ENCODE assay signal across 1 fruit fly cellular context in genomic region chrX:12699095-12699750, dm6.
A peak's percentile ranks its signal among the peaks of the same experiment; 100 is the strongest.
TF ChIP-seq lines count a peak whose summit lies in the region.

No protein-coding gene starts in this region.

TF ChIP-seq in whole organism, embryonic, 481 proteins besides CTCF, POLR2A, EP300 and RAD21 (continued from another document and continues in another):
- peak; percentile 23 for TF ChIP-seq lilli (GFP tag; optimal IDR thresholded peaks at IDR 0.05; lab: Kevin White, UChicago)
- peak; percentile 39; the same call in 1 of the 2 replicates for TF ChIP-seq Rfx (GFP tag; IDR thresholded peaks at IDR 0.05; lab: Robert Waterston, UW)
- TF ChIP-seq Chrac-16 (GFP tag; optimal IDR thresholded peaks at IDR 0.05; lab: Kevin White, UChicago): no peak
- no peak for TF ChIP-seq pan (optimal IDR thresholded peaks at IDR 0.05; lab: Kevin White, UChicago)
- TF ChIP-seq pan (GFP tag; optimal IDR thresholded peaks at IDR 0.05 in 1 of 2, IDR thresholded peaks at IDR 0.05 in 1 of 2): peak in 1 of 2 experiments; percentile 40
- no peak for TF ChIP-seq CG11247 (GFP tag; IDR thresholded peaks at IDR 0.05; lab: Robert Waterston, UW)
- peak; percentile 12 for TF ChIP-seq Spps (tag; optimal IDR thresholded peaks at IDR 0.05; lab: Kevin White, UChicago)
- no peak for TF ChIP-seq slou (GFP tag; optimal IDR thresholded peaks at IDR 0.05; lab: Kevin White, UChicago)
- 0 out of 2 replicates have a peak, but pooled peaks have one; percentile 27 for TF ChIP-seq Awh (GFP tag; IDR thresholded peaks at IDR 0.05; lab: Robert Waterston, UW)
- TF ChIP-seq Hmr (GFP tag; optimal IDR thresholded peaks at IDR 0.05; lab: Kevin White, UChicago): peak; percentile 51
- peak; percentile 39 for TF ChIP-seq pros (GFP tag; optimal IDR thresholded peaks at IDR 0.05; lab: Kevin White, UChicago)
- no peak for TF ChIP-seq bbx (GFP tag; IDR thresholded peaks at IDR 0.05; lab: Robert Waterston, UW; ENCODE audit: partially characterized antibody)
- TF ChIP-seq CG30431 (GFP tag; optimal IDR thresholded peaks at IDR 0.05; lab: Kevin White, UChicago): no peak
- no peak for TF ChIP-seq Deaf1 (tag; optimal IDR thresholded peaks at IDR 0.05; lab: Kevin White, UChicago)
- TF ChIP-seq tio (GFP tag; optimal IDR thresholded peaks at IDR 0.05; lab: Kevin White, UChicago): no peak
- no peak for TF ChIP-seq CG34422 (GFP tag; IDR thresholded peaks at IDR 0.05; lab: Robert Waterston, UW)
- peak; percentile 55 for TF ChIP-seq CG10147 (GFP tag; optimal IDR thresholded peaks at IDR 0.05; lab: Kevin White, UChicago)
- peak; percentile 4 for TF ChIP-seq org-1 (GFP tag; optimal IDR thresholded peaks at IDR 0.05; lab: Kevin White, UChicago)
- no peak for TF ChIP-seq insv (GFP tag; optimal IDR thresholded peaks at IDR 0.05; lab: Kevin White, UChicago)
- TF ChIP-seq Oaz (GFP tag; IDR thresholded peaks at IDR 0.05; lab: Robert Waterston, UW): no peak
- TF ChIP-seq danr (GFP tag; IDR thresholded peaks at IDR 0.05; lab: Robert Waterston, UW): no peak
- TF ChIP-seq H15 (GFP tag; IDR thresholded peaks at IDR 0.05; lab: Robert Waterston, UW): no peak
- no peak for TF ChIP-seq CG43689 (GFP tag; IDR thresholded peaks at IDR 0.05; lab: Robert Waterston, UW)
- TF ChIP-seq CG17361 (GFP tag; IDR thresholded peaks at IDR 0.05; lab: Robert Waterston, UW): 0 out of 3 replicates have a peak, but pooled peaks have one; percentile 34
- no peak for TF ChIP-seq sim (GFP tag; IDR thresholded peaks at IDR 0.05; lab: Robert Waterston, UW)
- no peak for TF ChIP-seq CG1024 (GFP tag; IDR thresholded peaks at IDR 0.05; lab: Robert Waterston, UW)
- TF ChIP-seq CG15073 (GFP tag; optimal IDR thresholded peaks at IDR 0.05; lab: Kevin White, UChicago): no peak
- no peak for TF ChIP-seq gsb (GFP tag; IDR thresholded peaks at IDR 0.05; lab: Robert Waterston, UW)
- no peak for TF ChIP-seq nerfin-1 (tag; optimal IDR thresholded peaks at IDR 0.05; lab: Kevin White, UChicago)
- no peak for TF ChIP-seq CG4282 (GFP tag; optimal IDR thresholded peaks at IDR 0.05; lab: Kevin White, UChicago)
- TF ChIP-seq CG11695 (GFP tag; IDR thresholded peaks at IDR 0.05; lab: Robert Waterston, UW): no peak
- no peak for TF ChIP-seq Dp (GFP tag; optimal IDR thresholded peaks at IDR 0.05; lab: Kevin White, UChicago)
- no peak for TF ChIP-seq psq (GFP tag; optimal IDR thresholded peaks at IDR 0.05; lab: Kevin White, UChicago)
- TF ChIP-seq Sox100B (GFP tag; optimal IDR thresholded peaks at IDR 0.05; lab: Kevin White, UChicago): peak; percentile 21
- TF ChIP-seq Asciz (GFP tag; optimal IDR thresholded peaks at IDR 0.05; lab: Kevin White, UChicago): peak; percentile 23
- no peak for TF ChIP-seq CG17802 (tag; optimal IDR thresholded peaks at IDR 0.05; lab: Kevin White, UChicago)
- TF ChIP-seq Kr (GFP tag; optimal IDR thresholded peaks at IDR 0.05; lab: Kevin White, UChicago): no peak
- TF ChIP-seq kay (GFP tag; optimal IDR thresholded peaks at IDR 0.05; lab: Kevin White, UChicago): no peak
- TF ChIP-seq zen2 (GFP tag; IDR thresholded peaks at IDR 0.05; lab: Robert Waterston, UW; ENCODE audit: partially characterized antibody): no peak
- TF ChIP-seq CG6791 (GFP tag; IDR thresholded peaks at IDR 0.05; lab: Robert Waterston, UW; ENCODE audit: partially characterized antibody): no peak
- TF ChIP-seq CG30403 (GFP tag; optimal IDR thresholded peaks at IDR 0.05; lab: Kevin White, UChicago): peak; percentile 24
- peak; percentile 52 for TF ChIP-seq chm (GFP tag; IDR thresholded peaks at IDR 0.05; lab: Robert Waterston, UW)
- TF ChIP-seq unpg (GFP tag; optimal IDR thresholded peaks at IDR 0.05; lab: Kevin White, UChicago): peak; percentile 32
- 0 out of 2 replicates have a peak, but pooled peaks have one; percentile 41 for TF ChIP-seq ranshi (GFP tag; IDR thresholded peaks at IDR 0.05; lab: Robert Waterston, UW)
- TF ChIP-seq CG2199 (GFP tag; IDR thresholded peaks at IDR 0.05; lab: Robert Waterston, UW): no peak
- TF ChIP-seq CG9817 (tag; optimal IDR thresholded peaks at IDR 0.05; lab: Kevin White, UChicago): peak; percentile 16
- no peak for TF ChIP-seq YL-1 (GFP tag; optimal IDR thresholded peaks at IDR 0.05; lab: Kevin White, UChicago)
- TF ChIP-seq Neu2 (GFP tag; optimal IDR thresholded peaks at IDR 0.05; lab: Kevin White, UChicago; ENCODE audit: borderline replicate concordance): no peak
- TF ChIP-seq Xrp1 (GFP tag; IDR thresholded peaks at IDR 0.05; lab: Robert Waterston, UW): peak; percentile 49; the same call in 1 of the 2 replicates
- peak; percentile 34 for TF ChIP-seq Meics (GFP tag; optimal IDR thresholded peaks at IDR 0.05; lab: Kevin White, UChicago)
- TF ChIP-seq CG14050 (GFP tag; IDR thresholded peaks at IDR 0.05; lab: Robert Waterston, UW): no peak
- no peak for TF ChIP-seq D19B (GFP tag; optimal IDR thresholded peaks at IDR 0.05; lab: Kevin White, UChicago)
- peak; percentile 25; the same call in 1 of the 2 replicates for TF ChIP-seq sisA (GFP tag; IDR thresholded peaks at IDR 0.05; lab: Robert Waterston, UW)
- peak; percentile 53; the same call in 1 of the 3 replicates for TF ChIP-seq z (GFP tag; IDR thresholded peaks at IDR 0.05; lab: Robert Waterston, UW)
- no peak for TF ChIP-seq CG2129 (GFP tag; IDR thresholded peaks at IDR 0.05; lab: Robert Waterston, UW; ENCODE audit: partially characterized antibody)
- peak; percentile 2 for TF ChIP-seq CG7786 (GFP tag; optimal IDR thresholded peaks at IDR 0.05; lab: Kevin White, UChicago)
- no peak for TF ChIP-seq ftz-f1 (GFP tag; optimal IDR thresholded peaks at IDR 0.05; lab: Kevin White, UChicago)
- TF ChIP-seq Drgx (GFP tag; IDR thresholded peaks at IDR 0.05; lab: Robert Waterston, UW): no peak; the same call in 1 of the 2 replicates
- peak; percentile 3 for TF ChIP-seq Dad (GFP tag; optimal IDR thresholded peaks at IDR 0.05; lab: Kevin White, UChicago)
- TF ChIP-seq C15 (GFP tag; IDR thresholded peaks at IDR 0.05; lab: Robert Waterston, UW): 0 out of 3 replicates have a peak, but pooled peaks have one; percentile 23
- TF ChIP-seq ato (GFP tag; IDR thresholded peaks at IDR 0.05; lab: Robert Waterston, UW; ENCODE audit: partially characterized antibody): no peak
- TF ChIP-seq fd96Cb (tag; optimal IDR thresholded peaks at IDR 0.05; lab: Kevin White, UChicago): peak; percentile 45
- peak; percentile 38; the same call in 1 of the 2 replicates for TF ChIP-seq vvl (GFP tag; IDR thresholded peaks at IDR 0.05; lab: Robert Waterston, UW)
- TF ChIP-seq CG4328 (GFP tag; optimal IDR thresholded peaks at IDR 0.05; lab: Kevin White, UChicago): no peak
- TF ChIP-seq Dfd (GFP tag; optimal IDR thresholded peaks at IDR 0.05; lab: Kevin White, UChicago): no peak
- TF ChIP-seq CG8290 (GFP tag; optimal IDR thresholded peaks at IDR 0.05; lab: Kevin White, UChicago): no peak
- TF ChIP-seq CG8290 (tag; optimal IDR thresholded peaks at IDR 0.05; lab: Kevin White, UChicago): no peak
- TF ChIP-seq seq (GFP tag; IDR thresholded peaks at IDR 0.05; lab: Robert Waterston, UW): 0 out of 2 replicates have a peak, but pooled peaks have one; percentile 7
- TF ChIP-seq CG2678 (tag; optimal IDR thresholded peaks at IDR 0.05; lab: Kevin White, UChicago): peak; percentile 63
- TF ChIP-seq jumu (GFP tag; optimal IDR thresholded peaks at IDR 0.05; lab: Kevin White, UChicago): peak; percentile 20
- no peak for TF ChIP-seq shn (GFP tag; optimal IDR thresholded peaks at IDR 0.05; lab: Kevin White, UChicago)
- no peak for TF ChIP-seq CG18476 (GFP tag; optimal IDR thresholded peaks at IDR 0.05; lab: Kevin White, UChicago)
- no peak for TF ChIP-seq CG3726 (GFP tag; IDR thresholded peaks at IDR 0.05; lab: Robert Waterston, UW)
- TF ChIP-seq dmrt99B (tag; optimal IDR thresholded peaks at IDR 0.05; lab: Kevin White, UChicago): peak; percentile 48
- TF ChIP-seq bowl (GFP tag; IDR thresholded peaks at IDR 0.05; lab: Robert Waterston, UW): no peak
- 0 out of 3 replicates have a peak, but pooled peaks have one; percentile 24 for TF ChIP-seq dysf (GFP tag; IDR thresholded peaks at IDR 0.05; lab: Robert Waterston, UW)
- TF ChIP-seq Six4 (GFP tag; optimal IDR thresholded peaks at IDR 0.05; lab: Kevin White, UChicago): peak; percentile 18
- peak; percentile 27 for TF ChIP-seq Camta (GFP tag; optimal IDR thresholded peaks at IDR 0.05; lab: Kevin White, UChicago)
- no peak for TF ChIP-seq Usf (GFP tag; optimal IDR thresholded peaks at IDR 0.05; lab: Kevin White, UChicago)
- peak; percentile 39 for TF ChIP-seq CG17829 (tag; optimal IDR thresholded peaks at IDR 0.05; lab: Kevin White, UChicago)
- peak; percentile 30 for TF ChIP-seq CG13624 (GFP tag; optimal IDR thresholded peaks at IDR 0.05; lab: Kevin White, UChicago)
- TF ChIP-seq CG15269 (tag; optimal IDR thresholded peaks at IDR 0.05; lab: Kevin White, UChicago): peak; percentile 32
- no peak for TF ChIP-seq kni (GFP tag; optimal IDR thresholded peaks at IDR 0.05; lab: Kevin White, UChicago)
- no peak for TF ChIP-seq Optix (GFP tag; IDR thresholded peaks at IDR 0.05; lab: Robert Waterston, UW)
- TF ChIP-seq Dek (tag; optimal IDR thresholded peaks at IDR 0.05; lab: Kevin White, UChicago): peak; percentile 16
- TF ChIP-seq CG10959 (GFP tag; IDR thresholded peaks at IDR 0.05; lab: Robert Waterston, UW): no peak
- TF ChIP-seq crc (GFP tag; optimal IDR thresholded peaks at IDR 0.05; lab: Kevin White, UChicago): no peak
- TF ChIP-seq CG16813 (GFP tag; IDR thresholded peaks at IDR 0.05; lab: Robert Waterston, UW; ENCODE audit: partially characterized antibody): no peak
- no peak for TF ChIP-seq CG10565 (GFP tag; optimal IDR thresholded peaks at IDR 0.05; lab: Kevin White, UChicago)
- TF ChIP-seq al (GFP tag; IDR thresholded peaks at IDR 0.05; lab: Robert Waterston, UW): no peak
- TF ChIP-seq CG12219 (GFP tag; optimal IDR thresholded peaks at IDR 0.05; lab: Kevin White, UChicago): no peak
- TF ChIP-seq sima (GFP tag; optimal IDR thresholded peaks at IDR 0.05; lab: Kevin White, UChicago): no peak
- no peak for TF ChIP-seq lov (optimal IDR thresholded peaks at IDR 0.05; lab: Kevin White, UChicago)
- TF ChIP-seq lov (GFP tag; IDR thresholded peaks at IDR 0.05; lab: Robert Waterston, UW): 0 out of 3 replicates have a peak, but pooled peaks have one; percentile 12
- TF ChIP-seq Fer1 (GFP tag; optimal IDR thresholded peaks at IDR 0.05; lab: Kevin White, UChicago): peak; percentile 48
- peak in 1 of 2 experiments; percentile 25 for TF ChIP-seq dpn (GFP tag; optimal IDR thresholded peaks at IDR 0.05; lab: Kevin White, UChicago)
- peak; percentile 87 for TF ChIP-seq sens (GFP tag; lab: Kevin White, UChicago)
- peak; percentile 8 for TF ChIP-seq tin (GFP tag; optimal IDR thresholded peaks at IDR 0.05; lab: Kevin White, UChicago)
- no peak for TF ChIP-seq NK7.1 (GFP tag; optimal IDR thresholded peaks at IDR 0.05; lab: Kevin White, UChicago)
- peak in 1 of 2 experiments; percentile 49 for TF ChIP-seq bsh (GFP tag; optimal IDR thresholded peaks at IDR 0.05; lab: Kevin White, UChicago)
- TF ChIP-seq gsb-n (tag; optimal IDR thresholded peaks at IDR 0.05; lab: Kevin White, UChicago): no peak
- no peak for TF ChIP-seq CG6272 (GFP tag; IDR thresholded peaks at IDR 0.05; lab: Robert Waterston, UW)
- TF ChIP-seq dmrt11E (tag; optimal IDR thresholded peaks at IDR 0.05; lab: Kevin White, UChicago): peak; percentile 39
- peak; percentile 6 for TF ChIP-seq slp2 (GFP tag; optimal IDR thresholded peaks at IDR 0.05; lab: Kevin White, UChicago)
- no peak for TF ChIP-seq Lpt (GFP tag; optimal IDR thresholded peaks at IDR 0.05; lab: Kevin White, UChicago)
- peak; percentile 31 for TF ChIP-seq CG4820 (GFP tag; optimal IDR thresholded peaks at IDR 0.05; lab: Kevin White, UChicago)
- no peak for TF ChIP-seq Lhr (GFP tag; optimal IDR thresholded peaks at IDR 0.05; lab: Kevin White, UChicago)
- no peak for TF ChIP-seq schlank (tag; optimal IDR thresholded peaks at IDR 0.05; lab: Kevin White, UChicago)
- no peak for TF ChIP-seq sc (optimal IDR thresholded peaks at IDR 0.05; lab: Kevin White, UChicago)
- no peak for TF ChIP-seq sc (GFP tag; optimal IDR thresholded peaks at IDR 0.05; lab: Kevin White, UChicago)
- TF ChIP-seq CG6683 (GFP tag; optimal IDR thresholded peaks at IDR 0.05; lab: Kevin White, UChicago): no peak
- TF ChIP-seq nerfin-2 (GFP tag; IDR thresholded peaks at IDR 0.05; lab: Robert Waterston, UW; ENCODE audit: partially characterized antibody): no peak
- TF ChIP-seq fd3F (GFP tag; optimal IDR thresholded peaks at IDR 0.05; lab: Kevin White, UChicago): no peak
- TF ChIP-seq Abd-B (GFP tag; optimal IDR thresholded peaks at IDR 0.05; lab: Kevin White, UChicago): peak; percentile 11
- no peak for TF ChIP-seq CG13123 (GFP tag; optimal IDR thresholded peaks at IDR 0.05; lab: Kevin White, UChicago)
- peak; percentile 22; the same call in 1 of the 2 replicates for TF ChIP-seq CG10366 (GFP tag; IDR thresholded peaks at IDR 0.05; lab: Robert Waterston, UW)
- TF ChIP-seq repo (GFP tag; optimal IDR thresholded peaks at IDR 0.05; lab: Kevin White, UChicago): no peak
- no peak for TF ChIP-seq B-H1 (GFP tag; IDR thresholded peaks at IDR 0.05; lab: Robert Waterston, UW)
- TF ChIP-seq NfI (GFP tag; optimal IDR thresholded peaks at IDR 0.05; lab: Kevin White, UChicago): peak; percentile 22
- TF ChIP-seq CG14667 (GFP tag; IDR thresholded peaks at IDR 0.05; lab: Robert Waterston, UW): no peak
- no peak for TF ChIP-seq CkIIα-i1 (GFP tag; IDR thresholded peaks at IDR 0.05; lab: Robert Waterston, UW)
- peak; percentile 59; the same call in 1 of the 2 replicates for TF ChIP-seq esg (GFP tag; conservative IDR thresholded peaks at IDR 0.05; lab: Robert Waterston, UW)
- peak; percentile 8 for TF ChIP-seq CG10209 (GFP tag; optimal IDR thresholded peaks at IDR 0.05; lab: Kevin White, UChicago)
- 0 out of 2 replicates have a peak, but pooled peaks have one; percentile 20 for TF ChIP-seq CG3847 (GFP tag; IDR thresholded peaks at IDR 0.05; lab: Robert Waterston, UW)
- no peak for TF ChIP-seq CG4854 (GFP tag; optimal IDR thresholded peaks at IDR 0.05; lab: Kevin White, UChicago)
- TF ChIP-seq CG13296 (GFP tag; optimal IDR thresholded peaks at IDR 0.05; lab: Kevin White, UChicago): peak; percentile 31
- TF ChIP-seq HLH4C (GFP tag; IDR thresholded peaks at IDR 0.05; lab: Robert Waterston, UW; ENCODE audit: partially characterized antibody): no peak
- no peak for TF ChIP-seq Hr39 (optimal IDR thresholded peaks at IDR 0.05; lab: Kevin White, UChicago)
- no peak for TF ChIP-seq lbe (GFP tag; optimal IDR thresholded peaks at IDR 0.05; lab: Kevin White, UChicago)
- peak; percentile 19 for TF ChIP-seq CG9609 (GFP tag; optimal IDR thresholded peaks at IDR 0.05; lab: Kevin White, UChicago)
- TF ChIP-seq nmo (GFP tag; optimal IDR thresholded peaks at IDR 0.05; lab: Kevin White, UChicago): peak; percentile 43
- no peak for TF ChIP-seq hth (optimal IDR thresholded peaks at IDR 0.05; lab: Kevin White, UChicago)
